Worm (Caenorhabditis elegans): ENCODE data around the gene F36D3.1.
A peak's percentile ranks its signal among the peaks of the same experiment; 100 is the strongest.

F36D3.1 gene

DNA sequence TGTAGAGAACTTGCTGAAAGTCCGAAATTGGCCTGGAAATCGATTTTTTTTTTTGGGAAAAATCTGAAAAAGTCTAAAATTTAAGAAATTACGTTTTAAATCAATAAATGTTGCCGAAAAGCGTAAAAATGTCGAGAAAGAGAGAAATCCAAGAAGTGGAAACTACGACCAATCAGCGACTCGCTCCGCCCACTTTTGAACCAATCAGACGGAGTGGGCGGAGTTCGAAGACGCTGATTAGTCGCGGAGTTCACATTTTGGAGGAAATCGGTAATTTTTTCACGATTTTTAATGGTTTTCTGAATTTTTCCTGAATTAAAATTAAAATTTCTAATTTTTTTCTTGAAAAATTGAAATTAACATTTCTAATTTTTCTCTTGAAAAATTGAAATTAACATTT is 40.5 kb downstream of the F36D3.1 start:
- TF ChIP-seq elt-2 (tag; optimal IDR thresholded peaks at IDR 0.05) (no peak), nfya-1 (tag; optimal IDR thresholded peaks at IDR 0.05) (peak; percentile 83)

DNA sequence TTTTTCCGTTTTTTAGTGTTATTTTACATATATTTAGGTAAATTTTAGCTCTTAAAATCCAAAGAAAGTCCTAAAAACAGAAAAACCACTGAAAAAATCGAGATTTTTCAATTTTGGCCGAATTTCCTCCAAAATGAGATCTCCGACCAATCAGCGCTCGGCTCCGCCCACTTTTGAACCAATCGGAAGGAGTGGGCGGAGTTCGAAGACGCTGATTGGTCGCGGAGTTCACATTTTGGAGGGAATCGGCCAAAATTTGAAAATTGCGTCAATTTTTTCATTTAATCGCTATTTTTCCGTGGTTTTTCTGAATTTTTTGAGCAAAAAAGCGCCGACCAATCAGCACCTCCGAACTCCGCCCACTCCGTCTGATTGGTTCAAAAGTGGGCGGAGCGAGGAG is 41.5 kb downstream of the F36D3.1 start:
- TF ChIP-seq zip-5 (tag; optimal IDR thresholded peaks at IDR 0.05) (no peak), C38D4.7 (GFP tag; optimal IDR thresholded peaks at IDR 0.05) (no peak), ama-1 (optimal IDR thresholded peaks at IDR 0.05) (no peak), sdc-2 (tag; optimal IDR thresholded peaks at IDR 0.05) (no peak), ceh-34 (tag; optimal IDR thresholded peaks at IDR 0.05) (no peak), rnt-1 (tag; optimal IDR thresholded peaks at IDR 0.05) (no peak), nfya-1 (tag; optimal IDR thresholded peaks at IDR 0.05) (peak; percentile 77), gmeb-2 (tag; optimal IDR thresholded peaks at IDR 0.05) (no peak)

DNA sequence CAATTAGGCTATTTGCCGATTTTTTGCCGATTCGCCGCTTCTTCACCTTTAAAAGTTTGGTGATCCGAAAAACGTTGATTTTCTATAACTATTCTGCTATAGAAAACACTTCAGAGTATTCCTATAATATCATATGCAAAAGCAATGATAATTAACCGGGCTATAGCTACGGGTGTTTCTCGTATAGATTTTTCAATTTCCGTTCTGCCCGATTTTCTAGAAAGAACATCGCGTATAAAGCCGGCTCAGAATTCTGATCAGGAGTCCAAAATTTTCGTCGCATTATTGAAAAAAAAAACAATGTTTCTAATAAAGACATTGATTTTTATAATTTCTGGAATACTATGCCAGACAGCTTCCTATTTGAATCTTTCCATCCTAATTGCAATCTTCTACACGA is 51.5 kb downstream of the F36D3.1 start, which contains the start of gene srbc-65:
TSS of gene srbc-65 (plus strand) at position 301 of the 400 bp plus-strand sequence.
- TF ChIP-seq sox-2 (GFP tag; IDR thresholded peaks at IDR 0.05) (no peak), madf-2 (tag; optimal IDR thresholded peaks at IDR 0.05) (no peak), hlh-6 (tag; optimal IDR thresholded peaks at IDR 0.05) (no peak), ztf-16 (tag; optimal IDR thresholded peaks at IDR 0.05) (no peak), dmd-4 (tag; optimal IDR thresholded peaks at IDR 0.05; ENCODE audit: borderline replicate concordance) (no peak), mec-3 (tag; optimal IDR thresholded peaks at IDR 0.05; ENCODE audit: borderline replicate concordance) (no peak), unc-55 (GFP tag; optimal IDR thresholded peaks at IDR 0.05) (no peak), unc-86 (tag; optimal IDR thresholded peaks at IDR 0.05) (no peak), ceh-30 (tag; optimal IDR thresholded peaks at IDR 0.05) (no peak), eyg-1 (tag; optimal IDR thresholded peaks at IDR 0.05) (no peak), npax-4 (tag; optimal IDR thresholded peaks at IDR 0.05) (no peak)

All from whole organism, late embryonic.